Worm (Caenorhabditis elegans): ENCODE results near the gene str-96.
A peak's percentile ranks its signal among the peaks of the same experiment; 100 is the strongest.
"Not testable (repeated sequence)": the region's sequence is repeated elsewhere in the genome, so short reads cannot be mapped to it uniquely, and the experiment has no call there.

Gene str-96

ce11 chrV:15259049-15259448, 34.7 kb downstream of the str-96 start, which contains the start of gene srsx-37:
srsx-37 (minus strand) TSS chrV:15259149.
- no peak for TF ChIP-seq dve-1 (tag; optimal IDR thresholded peaks at IDR 0.05; ENCODE audit: insufficient read depth)
- TF ChIP-seq D1046.2 (GFP tag; IDR thresholded peaks at IDR 0.05): no peak
- TF ChIP-seq ceh-82 (tag; optimal IDR thresholded peaks at IDR 0.05): no peak
- no peak for TF ChIP-seq set-16 (GFP tag; IDR thresholded peaks at IDR 0.05)
- no peak for TF ChIP-seq nhr-42 (GFP tag; IDR thresholded peaks at IDR 0.05)
- no peak for TF ChIP-seq mxl-3 (GFP tag; optimal IDR thresholded peaks at IDR 0.05)
- TF ChIP-seq ces-1 (GFP tag; optimal IDR thresholded peaks at IDR 0.05): no peak
- TF ChIP-seq dmd-6 (GFP tag; IDR thresholded peaks at IDR 0.05): no peak
- TF ChIP-seq lin-38 (GFP tag; IDR thresholded peaks at IDR 0.05): no peak

ce11 chrV:15256669-15257068, 37.1 kb downstream of the str-96 start, which contains the start of gene srsx-39:
srsx-39 (minus strand) TSS chrV:15256769.
- not testable (repeated sequence) for TF ChIP-seq zip-11 (GFP tag; IDR thresholded peaks at IDR 0.05); nhr-237 (tag; optimal IDR thresholded peaks at IDR 0.05); nhr-77 (tag; optimal IDR thresholded peaks at IDR 0.05)

DNA sequence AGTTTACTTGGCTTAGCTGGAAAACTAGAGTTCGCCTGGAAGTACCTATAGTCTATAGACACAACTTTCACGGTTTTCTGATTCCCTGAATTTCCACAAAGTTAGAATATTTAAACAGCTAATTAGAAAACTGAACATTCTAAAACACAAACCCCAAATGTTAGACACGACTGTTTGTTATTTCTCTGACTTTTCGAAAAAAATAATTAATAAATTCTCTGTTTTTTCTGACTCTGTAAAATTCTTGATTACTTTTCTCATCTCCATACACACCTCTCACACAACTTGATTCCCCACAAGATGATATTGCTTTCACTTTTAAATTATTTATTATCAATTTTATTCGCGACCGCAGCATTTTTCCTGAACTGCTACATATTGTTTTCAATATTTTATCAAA, 40.2 kb downstream of the str-96 start, which contains the start of gene srbc-75:
srbc-75 (plus strand) TSS at position 301 of the 400 bp plus-strand sequence.
- TF ChIP-seq daf-16 (GFP tag; optimal IDR thresholded peaks at IDR 0.05): no peak
- TF ChIP-seq daf-16 (tag; optimal IDR thresholded peaks at IDR 0.05): no peak
- TF ChIP-seq F44E2.7 (GFP tag; IDR thresholded peaks at IDR 0.05): no peak
- no peak for TF ChIP-seq ZK546.5 (tag; optimal IDR thresholded peaks at IDR 0.05)
- no peak for TF ChIP-seq ceh-62 (tag; optimal IDR thresholded peaks at IDR 0.05)
- TF ChIP-seq aha-1 (tag): peak; percentile 54

- TF ChIP-seq ceh-28 (tag; optimal IDR thresholded peaks at IDR 0.05) (no peak), madf-9 (GFP tag; conservative IDR thresholded peaks at IDR 0.05) (no peak), dmd-8 (GFP tag; IDR thresholded peaks at IDR 0.05) (no peak), tra-1 (GFP tag; IDR thresholded peaks at IDR 0.05) (no peak), egl-43 (GFP tag; IDR thresholded peaks at IDR 0.05) (no peak), ceh-44 (GFP tag; IDR thresholded peaks at IDR 0.05) (no peak), gei-8 (GFP tag; optimal IDR thresholded peaks at IDR 0.05) (no peak), dmd-6 (GFP tag; IDR thresholded peaks at IDR 0.05) (no peak), aly-2 (tag; optimal IDR thresholded peaks at IDR 0.05) (no peak), Y75B8A.6 (GFP tag; IDR thresholded peaks at IDR 0.05) (no peak), unc-130 (GFP tag; optimal IDR thresholded peaks at IDR 0.05) (no peak), mes-2 (tag; optimal IDR thresholded peaks at IDR 0.05; ENCODE audit: poor library complexity, severe bottlenecking) (no peak), nhr-41 (GFP tag; IDR thresholded peaks at IDR 0.05) (no peak), aha-1 (tag) (no peak), ceh-32 (tag; optimal IDR thresholded peaks at IDR 0.05; ENCODE audit: poor library complexity) (no peak), T26A8.4 (GFP tag; IDR thresholded peaks at IDR 0.05) (no peak), ceh-82 (tag; optimal IDR thresholded peaks at IDR 0.05) (no peak), vab-7 (GFP tag; IDR thresholded peaks at IDR 0.05) (no peak), nhr-11 (tag; optimal IDR thresholded peaks at IDR 0.05) (no peak), D1046.2 (GFP tag; IDR thresholded peaks at IDR 0.05) (no peak)
Observed at ce11 chrV:15252082-15252481, 41.7 kb downstream of the str-96 start, which contains the start of gene srbc-76. srbc-76 (plus strand) TSS chrV:15252382.

DNA sequence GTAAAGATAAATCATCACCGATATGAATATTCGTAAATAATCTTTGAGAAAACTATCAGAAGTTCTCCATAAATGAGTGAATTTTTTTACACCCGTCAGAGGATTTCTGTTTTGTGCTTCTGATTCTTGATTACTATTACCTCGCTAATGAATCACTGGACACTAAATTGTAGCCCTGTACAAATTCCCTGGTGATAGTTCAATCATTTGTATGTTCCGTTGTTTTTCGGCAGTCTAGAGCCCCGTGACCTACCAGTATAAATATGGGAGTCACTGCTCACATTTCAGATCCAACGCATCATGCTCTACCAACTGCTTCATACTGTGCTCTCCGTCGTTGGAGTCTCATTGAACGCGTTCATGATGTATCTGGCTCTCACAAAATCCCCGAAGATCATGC, 43.5 kb downstream of the str-96 start, which contains the start of gene srd-28:
srd-28 (plus strand) TSS at position 301 of the 400 bp plus-strand sequence.
- not testable (repeated sequence) for TF ChIP-seq aha-1 (tag); jun-1 (tag; optimal IDR thresholded peaks at IDR 0.05); mes-2 (tag; optimal IDR thresholded peaks at IDR 0.05; ENCODE audit: poor library complexity, severe bottlenecking)

All from whole organism, L4 larva.